Fruit fly (Drosophila melanogaster) whole organism, adult: ENCODE measurements around the gene Rab30.

Experiments
- CG33017 ChIP-seq: fragments of 200-800 bp; sonication (Bioruptor generic); optimal IDR thresholded peaks from 2 replicates; lab custom pipeline; 2018; ENCODE audit warnings: missing biosample characterization, mild to moderate bottlenecking, missing genetic modification characterization, moderate library complexity
- CG5204 ChIP-seq: fragments of 200-800 bp; sonication (Bioruptor generic); optimal IDR thresholded peaks from 2 replicates; lab custom pipeline; 2016; ENCODE audit warnings: missing biosample characterization, missing genetic modification characterization
- Hr96 ChIP-seq: fragments of 200-800 bp; sonication (Bioruptor generic); optimal IDR thresholded peaks from 2 replicates; lab custom pipeline; 2016; ENCODE audit warnings: missing biosample characterization, missing genetic modification characterization
- Mnt ChIP-seq: fragments of 200-800 bp; sonication (Bioruptor generic); optimal IDR thresholded peaks from 2 replicates; lab custom pipeline; 2016; ENCODE audit warnings: missing biosample characterization, mild to moderate bottlenecking, missing genetic modification characterization
- kay ChIP-seq: fragments of 200-800 bp; sonication (Bioruptor generic); peaks from one replicate; lab custom pipeline; 2016; ENCODE audit warnings: missing biosample characterization, missing genetic modification characterization, borderline replicate concordance

DNA sequence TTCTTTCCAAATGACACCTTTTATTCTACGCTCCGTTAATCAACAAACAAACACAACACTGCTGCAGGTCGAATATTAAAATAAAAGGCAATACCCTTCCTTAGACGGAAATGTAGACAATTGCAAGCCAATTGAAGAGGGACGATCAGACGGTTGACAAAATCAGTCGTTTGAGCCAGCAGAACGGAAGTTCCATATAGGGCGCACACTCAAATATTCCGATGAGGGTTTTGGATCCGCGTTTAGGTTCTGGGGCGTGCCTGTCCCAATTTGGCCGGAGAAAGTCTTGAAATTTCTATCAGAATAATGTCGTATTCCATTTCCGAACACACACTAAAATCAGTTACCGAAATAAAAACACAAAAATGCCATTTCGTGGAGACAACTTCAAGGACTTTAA lies 20.4 kb downstream of the Rab30 start, which contains the start of gene CG43321:
- TF ChIP-seq Mnt (GFP tag; lab: Kevin White, UChicago) (no peak), Hr96 (GFP tag; lab: Kevin White, UChicago) (no peak), kay (GFP tag; lab: Kevin White, UChicago) (no peak), CG5204 (no peak), CG33017 (no peak)
